Fruit fly (Drosophila melanogaster) whole organism, embryonic: ENCODE measurements around the gene Aef1.

ENCODE experiments used
- Abd-B ChIP-seq: fragments of 200-800 bp; sonication (Bioruptor generic); optimal IDR thresholded peaks from 2 replicates; lab custom pipeline; 2018; ENCODE audit warnings: missing biosample characterization, mild to moderate bottlenecking, missing genetic modification characterization, moderate library complexity
- CG10274 ChIP-seq: fragments of 200-800 bp; sonication (Bioruptor generic); optimal IDR thresholded peaks from 3 replicates; lab custom pipeline; 2017; ENCODE audit warnings: missing biosample characterization, mild to moderate bottlenecking, missing genetic modification characterization
- CG15073 ChIP-seq: fragments of 200-800 bp; sonication (Bioruptor generic); optimal IDR thresholded peaks from 2 replicates; lab custom pipeline; 2016; ENCODE audit warnings: missing biosample characterization, missing genetic modification characterization
- CG30020 ChIP-seq: fragments of 200-800 bp; optimal IDR thresholded peaks from 2 replicates; lab custom pipeline; 2019; ENCODE audit warnings: missing biosample characterization, mild to moderate bottlenecking, missing genetic modification characterization, moderate library complexity
- CG42726 ChIP-seq: fragments of 200-800 bp; sonication (Bioruptor generic); IDR thresholded peaks from 2 replicates; pipeline ENCODE4 v1.3.6; 2022; ENCODE audit warnings: missing biosample characterization, missing genetic modification characterization; ENCODE audit not compliant: partially characterized antibody
- CG6254 ChIP-seq: fragments of 200-800 bp; sonication (Bioruptor generic); optimal IDR thresholded peaks from 3 replicates; lab custom pipeline; 2017; ENCODE audit warnings: mild to moderate bottlenecking, missing biosample characterization, missing genetic modification reagents, missing genetic modification characterization
- CG9817 ChIP-seq: fragments of 200-800 bp; sonication (Bioruptor generic); optimal IDR thresholded peaks from 2 replicates; lab custom pipeline; 2018; ENCODE audit warnings: missing biosample characterization, mild to moderate bottlenecking, missing genetic modification characterization, moderate library complexity
- Dfd ChIP-seq, 2 experiments: fragments of >200 bp; optimal IDR thresholded peaks; 2 replicates each; lab custom pipeline; 2017; ENCODE audit warnings: missing biosample characterization in 2 of 2, missing genetic modification characterization in 2 of 2
- ERR ChIP-seq: fragments of 200-800 bp; sonication (Bioruptor generic); optimal IDR thresholded peaks from 2 replicates; lab custom pipeline; 2016; ENCODE audit warnings: missing biosample characterization, missing genetic modification characterization
- MTF-1 ChIP-seq: fragments of 200-800 bp; sonication (Bioruptor generic); optimal IDR thresholded peaks from 2 replicates; lab custom pipeline; 2018; ENCODE audit warnings: missing biosample characterization, mild to moderate bottlenecking, missing genetic modification characterization, borderline replicate concordance
- Sox100B ChIP-seq: fragments of 200-800 bp; sonication (Bioruptor generic); optimal IDR thresholded peaks from 3 replicates; lab custom pipeline; 2018; ENCODE audit warnings: missing biosample characterization, mild to moderate bottlenecking, missing genetic modification characterization
- klu ChIP-seq: fragments of 200-800 bp; sonication (Bioruptor generic); IDR thresholded peaks from 2 replicates; pipeline ENCODE4 v1.3.6; 2022; ENCODE audit warnings: missing biosample characterization, missing genetic modification characterization
- pan ChIP-seq, 4 experiments: fragments of >200 bp in 3 of 4; fragments of 200-800 bp in 1 of 4; sonication (Bioruptor generic) in 1 of 4; optimal IDR thresholded peaks in 3 of 4; IDR thresholded peaks in 1 of 4; 2 replicates each; pipeline versions ENCODE4 v1.3.6 to Lab custom; 2017 to 2022; ENCODE audit warnings: missing biosample characterization in 2 of 4, missing genetic modification characterization in 2 of 4, mixed read lengths in 1 of 4

DNA sequence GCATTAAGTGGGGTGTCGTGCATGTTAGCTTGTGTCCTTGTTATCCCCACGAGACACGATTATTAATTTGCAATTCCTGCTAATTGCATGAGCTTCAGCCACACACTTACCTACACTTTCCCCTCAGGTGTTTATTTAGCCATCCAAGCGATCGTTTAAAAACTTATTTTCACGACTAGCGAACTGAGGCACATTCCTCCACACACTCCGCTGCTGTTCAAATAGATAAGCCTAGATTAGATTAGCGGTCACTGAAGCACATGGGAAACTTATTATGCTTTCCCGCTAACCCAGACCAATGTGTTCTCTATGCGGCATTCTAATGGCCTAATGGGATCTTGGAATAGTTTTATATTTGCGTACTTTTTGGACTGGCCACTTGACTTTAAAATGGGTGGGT is 46.3 kb upstream of the Aef1 start:
- no peak for TF ChIP-seq CG42726
- TF ChIP-seq CG15073 = no peak
- TF ChIP-seq CG9817 = no peak
- no peak for TF ChIP-seq MTF-1 (GFP tag; lab: Kevin White, UChicago)
- TF ChIP-seq CG10274 (GFP tag; lab: Kevin White, UChicago) = no peak
- no peak for TF ChIP-seq CG6254 (GFP tag; lab: Kevin White, UChicago)
- no peak for TF ChIP-seq klu (GFP tag; lab: Robert Waterston, UW)
- no peak for TF ChIP-seq ERR
- TF ChIP-seq Sox100B (GFP tag; lab: Kevin White, UChicago) = no peak
- no peak for TF ChIP-seq Dfd (GFP tag; optimal IDR thresholded peaks at IDR 0.05; lab: Kevin White, UChicago)
- TF ChIP-seq pan (optimal IDR thresholded peaks at IDR 0.05; lab: Kevin White, UChicago) = no peak
- no peak for TF ChIP-seq pan (GFP tag; optimal IDR thresholded peaks at IDR 0.05 in 1 of 2, IDR thresholded peaks at IDR 0.05 in 1 of 2)
- TF ChIP-seq CG30020 (tag; lab: Kevin White, UChicago) = no peak
- TF ChIP-seq Abd-B = no peak
